Worm (Caenorhabditis elegans) whole organism, young adult: ENCODE data around the gene cyp-37A1.

Source experiments
- B0336.3 ChIP-seq: fragments of 200-800 bp; sonication (Bioruptor generic); IDR thresholded peaks from 2 replicates; pipeline ENCODE4 v1.3.6; 2022; ENCODE audit warnings: missing genetic modification characterization, missing compliant biosample characterization
- C06A6.2 ChIP-seq: fragments of 200-800 bp; sonication (Bioruptor generic); conservative IDR thresholded peaks from 2 replicates; pipeline ENCODE4 v1.3.6; 2022; ENCODE audit warnings: missing genetic modification characterization, missing compliant biosample characterization
- C17E4.6 ChIP-seq: fragments of 200-800 bp; sonication (Bioruptor generic); IDR thresholded peaks from 2 replicates; pipeline ENCODE4 v1.3.6; 2022; ENCODE audit warnings: missing genetic modification reagents, missing genetic modification characterization, missing compliant biosample characterization
- F22D6.2 ChIP-seq: sonication (generic microtip); optimal IDR thresholded peaks from 2 replicates; lab custom pipeline; 2016; ENCODE audit warnings: mild to moderate bottlenecking, missing genetic modification characterization, missing compliant biosample characterization
- F33H1.4 ChIP-seq: fragments of 200-800 bp; sonication (Bioruptor generic); IDR thresholded peaks from 2 replicates; pipeline ENCODE4 v1.3.6; 2022; ENCODE audit warnings: missing genetic modification reagents, missing genetic modification characterization, missing compliant biosample characterization
- F37B4.10 ChIP-seq: fragments of 200-800 bp; sonication (Bioruptor generic); IDR thresholded peaks from 2 replicates; pipeline ENCODE4 v1.3.6; 2022; ENCODE audit warnings: missing genetic modification characterization, missing compliant biosample characterization
- F57C9.4 ChIP-seq: sonication (generic microtip); optimal IDR thresholded peaks from 2 replicates; lab custom pipeline; 2017; ENCODE audit warnings: mild to moderate bottlenecking, missing genetic modification characterization, missing compliant biosample characterization
- T26A5.8 ChIP-seq: sonication (generic microtip); optimal IDR thresholded peaks from 2 replicates; lab custom pipeline; 2016; ENCODE audit warnings: missing genetic modification characterization, missing compliant biosample characterization
- Y53F4B.3 ChIP-seq: fragments of 200-800 bp; sonication (Bioruptor generic); IDR thresholded peaks from 2 replicates; pipeline ENCODE4 v1.3.6; 2022; ENCODE audit warnings: missing genetic modification reagents, missing genetic modification characterization, missing compliant biosample characterization
- Y53G8AR.9 ChIP-seq: fragments of 200-800 bp; sonication (Bioruptor generic); conservative IDR thresholded peaks from 2 replicates; pipeline ENCODE4 v1.3.6; 2022; ENCODE audit warnings: missing genetic modification reagents, missing genetic modification characterization, missing compliant biosample characterization
- aptf-2 ChIP-seq: fragments of 200-800 bp; sonication (Bioruptor generic); conservative IDR thresholded peaks from 2 replicates; pipeline ENCODE4 v1.3.6; 2022; ENCODE audit warnings: missing genetic modification reagents, missing genetic modification characterization, missing compliant biosample characterization
- aptf-3 ChIP-seq: fragments of 200-800 bp; sonication (Bioruptor generic); IDR thresholded peaks from 2 replicates; pipeline ENCODE4 v1.3.6; 2022; ENCODE audit warnings: missing genetic modification characterization, missing compliant biosample characterization
- athp-1 ChIP-seq: sonication (generic microtip); optimal IDR thresholded peaks from 2 replicates; lab custom pipeline; 2017; ENCODE audit warnings: mild to moderate bottlenecking, missing genetic modification characterization, missing compliant biosample characterization
- attf-6 ChIP-seq: fragments of 200-800 bp; sonication (Bioruptor generic); IDR thresholded peaks from 2 replicates; pipeline ENCODE4 v1.3.6; 2022; ENCODE audit warnings: missing genetic modification reagents, missing genetic modification characterization, missing compliant biosample characterization
- bed-2 ChIP-seq: fragments of 200-800 bp; sonication (Bioruptor generic); IDR thresholded peaks from 2 replicates; pipeline ENCODE4 v1.3.6; 2022; ENCODE audit warnings: missing genetic modification reagents, missing genetic modification characterization, missing compliant biosample characterization
- ceh-100 ChIP-seq: fragments of 200-800 bp; sonication (Bioruptor generic); IDR thresholded peaks from 2 replicates; pipeline ENCODE4 v1.3.6; 2022; ENCODE audit warnings: missing genetic modification reagents, missing genetic modification characterization, missing compliant biosample characterization
- ceh-27 ChIP-seq: fragments of 200-800 bp; sonication (Bioruptor generic); optimal IDR thresholded peaks from 2 replicates; lab custom pipeline; 2018; ENCODE audit warnings: mild to moderate bottlenecking, missing genetic modification characterization, moderate library complexity, missing compliant biosample characterization
- ceh-40 ChIP-seq: fragments of 200-800 bp; sonication (Bioruptor generic); IDR thresholded peaks from 2 replicates; pipeline ENCODE4 v1.3.6; 2022; ENCODE audit warnings: missing genetic modification characterization, missing compliant biosample characterization
- ceh-58 ChIP-seq: fragments of 200-800 bp; sonication (Bioruptor generic); IDR thresholded peaks from 2 replicates; pipeline ENCODE4 v1.3.6; 2022; ENCODE audit warnings: missing genetic modification characterization, missing compliant biosample characterization
- ceh-79 ChIP-seq: sonication (generic microtip); optimal IDR thresholded peaks from 2 replicates; lab custom pipeline; 2017; ENCODE audit warnings: mild to moderate bottlenecking, missing genetic modification characterization, missing compliant biosample characterization
- dox-1 ChIP-seq: fragments of 200-800 bp; sonication (Bioruptor generic); IDR thresholded peaks from 2 replicates; pipeline ENCODE4 v1.3.6; 2022; ENCODE audit warnings: missing genetic modification reagents, missing genetic modification characterization, missing compliant biosample characterization
- dpff-1 ChIP-seq: sonication (generic microtip); optimal IDR thresholded peaks from 2 replicates; lab custom pipeline; 2017; ENCODE audit warnings: mild to moderate bottlenecking, missing genetic modification characterization, missing compliant biosample characterization
- hsf-1 ChIP-seq: fragments of 200-800 bp; sonication (Bioruptor generic); IDR thresholded peaks from 2 replicates; pipeline ENCODE4 v1.3.6; 2022; ENCODE audit warnings: missing genetic modification reagents, missing genetic modification characterization, missing compliant biosample characterization
- lag-1 ChIP-seq: fragments of 200-800 bp; sonication (Bioruptor generic); IDR thresholded peaks from 2 replicates; pipeline ENCODE4 v1.3.6; 2022; ENCODE audit warnings: missing genetic modification reagents, missing genetic modification characterization, missing compliant biosample characterization
- let-526 ChIP-seq: fragments of 200-800 bp; sonication (Bioruptor generic); IDR thresholded peaks from 2 replicates; pipeline ENCODE4 v1.3.6; 2022; ENCODE audit warnings: missing genetic modification reagents, missing genetic modification characterization, missing compliant biosample characterization
- lin-26 ChIP-seq: fragments of 200-800 bp; sonication (Bioruptor generic); IDR thresholded peaks from 2 replicates; pipeline ENCODE4 v1.3.6; 2022; ENCODE audit warnings: missing genetic modification reagents, missing genetic modification characterization, missing compliant biosample characterization
- lin-35 ChIP-seq, 3 experiments: fragments of 150-350 bp in 2 of 3; sonication (generic microtip) in 1 of 3; optimal IDR thresholded peaks; 2 replicates each; lab custom pipeline; 2014 to 2018; ENCODE audit warnings: missing biosample characterization in 3 of 3, missing genetic modification characterization in 3 of 3, missing genetic modification reagents in 3 of 3
- lin-40 ChIP-seq: sonication (generic microtip); optimal IDR thresholded peaks from 2 replicates; lab custom pipeline; 2016; ENCODE audit warnings: missing genetic modification characterization, mild to moderate bottlenecking, missing compliant biosample characterization, missing genotype, missing genetic modification reagents
- lsy-27 ChIP-seq: sonication (generic microtip); optimal IDR thresholded peaks from 2 replicates; lab custom pipeline; 2017; ENCODE audit warnings: missing genetic modification characterization, mild to moderate bottlenecking, missing compliant biosample characterization, antibody characterized with exemption, missing genotype, borderline replicate concordance; ENCODE audit not compliant: insufficient read depth
- madf-8 ChIP-seq: fragments of 200-800 bp; sonication (Bioruptor generic); conservative IDR thresholded peaks from 2 replicates; pipeline ENCODE4 v1.3.6; 2022; ENCODE audit warnings: missing genetic modification reagents, missing genetic modification characterization, missing compliant biosample characterization
- mcd-1 ChIP-seq: fragments of 200-800 bp; sonication (Bioruptor generic); IDR thresholded peaks from 2 replicates; pipeline ENCODE4 v1.3.6; 2022; ENCODE audit warnings: missing genetic modification reagents, missing genetic modification characterization, missing compliant biosample characterization
- mel-28 ChIP-seq: sonication (generic microtip); optimal IDR thresholded peaks from 2 replicates; lab custom pipeline; 2016; ENCODE audit warnings: borderline replicate concordance, mild to moderate bottlenecking, missing genetic modification characterization, missing compliant biosample characterization
- nfya-2 ChIP-seq: fragments of 200-800 bp; sonication (Bioruptor generic); IDR thresholded peaks from 2 replicates; pipeline ENCODE4 v1.3.6; 2022; ENCODE audit warnings: missing genetic modification reagents, missing genetic modification characterization, missing compliant biosample characterization
- nhr-120 ChIP-seq: fragments of 200-800 bp; sonication (Bioruptor generic); IDR thresholded peaks from 2 replicates; pipeline ENCODE4 v1.3.6; 2022; ENCODE audit warnings: missing genetic modification characterization, missing compliant biosample characterization
- nhr-27 ChIP-seq: fragments of 200-800 bp; sonication (Bioruptor generic); optimal IDR thresholded peaks from 2 replicates; lab custom pipeline; 2018; ENCODE audit warnings: mild to moderate bottlenecking, missing genetic modification characterization, moderate library complexity, missing compliant biosample characterization
- nhr-80 ChIP-seq: sonication (generic microtip); optimal IDR thresholded peaks from 2 replicates; lab custom pipeline; 2016; ENCODE audit warnings: missing genetic modification characterization, missing compliant biosample characterization
- rpc-1 ChIP-seq, 2 experiments: fragments of 150-350 bp in 1 of 2; sonication (generic microtip) in 1 of 2; optimal IDR thresholded peaks; 2 replicates each; lab custom pipeline; 2014 to 2018; ENCODE audit warnings: missing biosample characterization in 1 of 2, missing genetic modification characterization in 1 of 2, missing genetic modification reagents in 1 of 2, missing genotype in 1 of 2
- snpc-4 ChIP-seq, 5 experiments: fragments of 150-350 bp in 1 of 5; sonication (generic microtip) in 4 of 5; optimal IDR thresholded peaks; 2 replicates each; lab custom pipeline; 2014 to 2018; ENCODE audit warnings: missing genetic modification characterization in 5 of 5, missing biosample characterization in 3 of 5, antibody characterized with exemption in 2 of 5, mild to moderate bottlenecking in 2 of 5, missing compliant biosample characterization in 2 of 5, missing genotype in 2 of 5, moderate library complexity in 2 of 5, missing genetic modification reagents in 1 of 5
- somi-1 ChIP-seq: fragments of 200-800 bp; sonication (Bioruptor generic); optimal IDR thresholded peaks from 2 replicates; lab custom pipeline; 2018; ENCODE audit warnings: mild to moderate bottlenecking, missing genetic modification characterization, missing compliant biosample characterization
- tbp1 ChIP-seq: fragments of 200-800 bp; sonication (Bioruptor generic); optimal IDR thresholded peaks from 2 replicates; lab custom pipeline; 2018; ENCODE audit warnings: mild to moderate bottlenecking, missing genetic modification characterization, missing compliant biosample characterization
- tlf-1 ChIP-seq: fragments of 200-800 bp; sonication (Bioruptor generic); optimal IDR thresholded peaks from 2 replicates; lab custom pipeline; 2018; ENCODE audit warnings: mild to moderate bottlenecking, missing genetic modification characterization, missing compliant biosample characterization
- zfh-2 ChIP-seq: fragments of 200-800 bp; sonication (Bioruptor generic); conservative IDR thresholded peaks from 2 replicates; pipeline ENCODE4 v1.3.6; 2022; ENCODE audit warnings: missing genetic modification reagents, missing genetic modification characterization, missing compliant biosample characterization
- zim-3 ChIP-seq: sonication (generic microtip); optimal IDR thresholded peaks from 2 replicates; lab custom pipeline; 2017; ENCODE audit warnings: mild to moderate bottlenecking, missing genetic modification characterization, moderate library complexity, missing compliant biosample characterization
- ztf-25 ChIP-seq: fragments of 200-800 bp; sonication (Bioruptor generic); IDR thresholded peaks from 2 replicates; pipeline ENCODE4 v1.3.6; 2022; ENCODE audit warnings: missing genetic modification reagents, missing genetic modification characterization, missing compliant biosample characterization
- ztf-28 ChIP-seq: fragments of 200-800 bp; sonication (Bioruptor generic); IDR thresholded peaks from 2 replicates; pipeline ENCODE4 v1.3.6; 2022; ENCODE audit warnings: missing genetic modification reagents, missing genetic modification characterization, missing compliant biosample characterization

The cyp-37A1 gene

ce11 chrII:13997989-13998388 lies 18.8 kb downstream of the cyp-37A1 start:
- TF ChIP-seq nhr-80: peak; percentile 20
- no peak for TF ChIP-seq F22D6.2 (tag; lab: Kevin White, UChicago)
- no peak for TF ChIP-seq nhr-27 (tag; lab: Kevin White, UChicago)
- no peak for TF ChIP-seq mcd-1 (GFP tag; lab: Robert Waterston, UW)
- TF ChIP-seq B0336.3: no peak
- no peak for TF ChIP-seq snpc-4 (GFP tag; optimal IDR thresholded peaks at IDR 0.05; lab: Kevin White, UChicago)
- TF ChIP-seq snpc-4 (tag; optimal IDR thresholded peaks at IDR 0.05; lab: Kevin White, UChicago): peak in 2 of 4 experiments; percentile 48 to 76
- TF ChIP-seq zim-3 (tag; lab: Kevin White, UChicago): no peak
- TF ChIP-seq lin-40: no peak
- no peak for TF ChIP-seq zfh-2 (GFP tag; lab: Robert Waterston, UW)
- no peak for TF ChIP-seq somi-1 (GFP tag; lab: Kevin White, UChicago)
- TF ChIP-seq, all 124 proteins: peak for 2

ce11 chrII:13997477-13997876 lies 19.3 kb downstream of the cyp-37A1 start, which contains the start of gene F01D5.1:
F01D5.1 (minus strand) TSS chrII:13997581.
- TF ChIP-seq T26A5.8 (tag; lab: Kevin White, UChicago) (no peak), ceh-40 (GFP tag; lab: Robert Waterston, UW) (no peak), dox-1 (GFP tag; lab: Robert Waterston, UW) (no peak), dpff-1 (tag; lab: Kevin White, UChicago) (no peak), lag-1 (GFP tag; lab: Robert Waterston, UW) (no peak), ceh-58 (GFP tag; lab: Robert Waterston, UW) (no peak), rpc-1 (optimal IDR thresholded peaks at IDR 0.05; lab: Kevin White, UChicago) (no peak), rpc-1 (tag; optimal IDR thresholded peaks at IDR 0.05; lab: Kevin White, UChicago) (no peak), ceh-79 (tag; lab: Kevin White, UChicago) (no peak), hsf-1 (GFP tag; lab: Robert Waterston, UW) (no peak), nfya-2 (no peak), F37B4.10 (GFP tag; lab: Robert Waterston, UW) (no peak), Y53G8AR.9 (GFP tag; lab: Robert Waterston, UW) (no peak), F57C9.4 (tag; lab: Kevin White, UChicago) (no peak), C17E4.6 (no peak), aptf-2 (GFP tag; lab: Robert Waterston, UW) (no peak), C06A6.2 (GFP tag; lab: Robert Waterston, UW) (no peak), ztf-28 (GFP tag; lab: Robert Waterston, UW) (no peak), lin-35 (GFP tag; optimal IDR thresholded peaks at IDR 0.05; lab: Kevin White, UChicago) (no peak), tbp1 (GFP tag; lab: Kevin White, UChicago) (no peak), Y53F4B.3 (GFP tag; lab: Robert Waterston, UW) (no peak)

ce11 chrII:13994934-13995333 lies 21.8 kb downstream of the cyp-37A1 start, which contains the start of gene Y39G8B.7:
Y39G8B.7 (minus strand) TSS chrII:13995034.
- TF ChIP-seq aptf-3 (no peak), C06A6.2 (GFP tag; lab: Robert Waterston, UW) (no peak), somi-1 (GFP tag; lab: Kevin White, UChicago) (no peak), nhr-80 (no peak), nhr-120 (no peak), F33H1.4 (no peak), Y53G8AR.9 (GFP tag; lab: Robert Waterston, UW) (no peak), tlf-1 (GFP tag; lab: Kevin White, UChicago) (no peak), ceh-100 (GFP tag; lab: Robert Waterston, UW) (no peak), athp-1 (tag; lab: Kevin White, UChicago) (no peak), madf-8 (GFP tag; lab: Robert Waterston, UW) (no peak), ceh-27 (GFP tag; lab: Kevin White, UChicago) (no peak), lin-26 (GFP tag; lab: Robert Waterston, UW) (no peak), mel-28 (tag; lab: Kevin White, UChicago) (no peak), lsy-27 (tag; lab: Kevin White, UChicago) (no peak), let-526 (GFP tag; lab: Robert Waterston, UW) (no peak), attf-6 (GFP tag; lab: Robert Waterston, UW) (no peak), ztf-25 (GFP tag; lab: Robert Waterston, UW) (no peak), Y53F4B.3 (GFP tag; lab: Robert Waterston, UW) (no peak), bed-2 (no peak)
